Fruit fly (Drosophila melanogaster): ENCODE measurements around the gene CG42780.
A peak's percentile ranks its signal among the peaks of the same experiment; 100 is the strongest.

The CG42780 gene

dm6 chrX:7306538-7307477 lies 25.2 kb downstream of the CG42780 start (continued):
- TF ChIP-seq CG31224 (GFP tag; IDR thresholded peaks at IDR 0.05) (peak; percentile 47; the same call in 1 of the 2 replicates), CG11723 (GFP tag; optimal IDR thresholded peaks at IDR 0.05) (peak; percentile 84), Antp (GFP tag; optimal IDR thresholded peaks at IDR 0.05) (peak; percentile 68), lbe (GFP tag; optimal IDR thresholded peaks at IDR 0.05) (peak; percentile 82), chif (GFP tag; optimal IDR thresholded peaks at IDR 0.05) (peak; percentile 76 to 89), salm (tag; optimal IDR thresholded peaks at IDR 0.05) (peak; percentile 84), tll (GFP tag; optimal IDR thresholded peaks at IDR 0.05) (no peak), en (GFP tag; optimal IDR thresholded peaks at IDR 0.05) (peak; percentile 33), CG5180 (GFP tag; optimal IDR thresholded peaks at IDR 0.05) (peak; percentile 88), ATbp (GFP tag; optimal IDR thresholded peaks at IDR 0.05) (peak; percentile 91), Hr39 (optimal IDR thresholded peaks at IDR 0.05) (no peak), CG13123 (GFP tag; optimal IDR thresholded peaks at IDR 0.05) (peak; percentile 60), CG14860 (GFP tag; IDR thresholded peaks at IDR 0.05; ENCODE audit: partially characterized antibody) (no peak), CG6791 (GFP tag; IDR thresholded peaks at IDR 0.05; ENCODE audit: partially characterized antibody) (no peak), CG10209 (GFP tag; optimal IDR thresholded peaks at IDR 0.05) (peak; percentile 98), bowl (GFP tag; IDR thresholded peaks at IDR 0.05) (no peak; the same call in 1 of the 2 replicates), Sry-β (GFP tag; optimal IDR thresholded peaks at IDR 0.05) (peak; percentile 67), CG1602 (GFP tag; optimal IDR thresholded peaks at IDR 0.05) (peak; percentile 93), lmd (GFP tag; IDR thresholded peaks at IDR 0.05) (peak; percentile 92), Atf-2 (GFP tag; optimal IDR thresholded peaks at IDR 0.05) (peak; percentile 89), Mrtf (GFP tag; IDR thresholded peaks at IDR 0.05) (peak; percentile 67; the same call in 2 of the 3 replicates), exex (tag; optimal IDR thresholded peaks at IDR 0.05) (peak; percentile 48), CG15011 (GFP tag; optimal IDR thresholded peaks at IDR 0.05) (peak; percentile 49), tin (GFP tag; optimal IDR thresholded peaks at IDR 0.05) (peak; percentile 89), CG12391 (tag; optimal IDR thresholded peaks at IDR 0.05) (peak; percentile 92), CG15269 (tag; optimal IDR thresholded peaks at IDR 0.05) (peak; percentile 94), Rx (GFP tag; IDR thresholded peaks at IDR 0.05) (peak; percentile 58; the same call in 1 of the 2 replicates), Ada2b (GFP tag; IDR thresholded peaks at IDR 0.05) (peak; percentile 57), CG14710 (tag; optimal IDR thresholded peaks at IDR 0.05) (peak; percentile 96), ken (GFP tag; IDR thresholded peaks at IDR 0.05) (peak; percentile 52; the same call in 2 of the 3 replicates), CG11504 (tag; optimal IDR thresholded peaks at IDR 0.05) (peak; percentile 94), CG17186 (GFP tag; optimal IDR thresholded peaks at IDR 0.05) (peak; percentile 50), lola (GFP tag; optimal IDR thresholded peaks at IDR 0.05) (peak in 1 of 3 experiments; percentile 98), odd (GFP tag; optimal IDR thresholded peaks at IDR 0.05) (peak; percentile 95), CG11398 (GFP tag; optimal IDR thresholded peaks at IDR 0.05) (peak; percentile 64), CG18011 (GFP tag; optimal IDR thresholded peaks at IDR 0.05) (peak; percentile 59), CG11695 (GFP tag; IDR thresholded peaks at IDR 0.05) (peak; percentile 85), zf30C (GFP tag; optimal IDR thresholded peaks at IDR 0.05) (no peak), Dref (GFP tag; IDR thresholded peaks at IDR 0.05) (no peak), CG15073 (GFP tag; optimal IDR thresholded peaks at IDR 0.05) (peak; percentile 68), CG2678 (tag; optimal IDR thresholded peaks at IDR 0.05) (peak; percentile 96), dmrt11E (tag; optimal IDR thresholded peaks at IDR 0.05) (peak; percentile 97), bigmax (GFP tag; optimal IDR thresholded peaks at IDR 0.05) (no peak), CG11696 (GFP tag; IDR thresholded peaks at IDR 0.05) (peak; percentile 41; the same call in 1 of the 2 replicates), CG7786 (GFP tag; optimal IDR thresholded peaks at IDR 0.05) (peak; percentile 82), kah (GFP tag; optimal IDR thresholded peaks at IDR 0.05) (peak; percentile 76), gro (GFP tag; optimal IDR thresholded peaks at IDR 0.05) (peak; percentile 11)
